Fruit fly (Drosophila melanogaster) whole organism, wandering third instar larva: ENCODE results near the gene CG13950.
A peak's percentile ranks its signal among the peaks of the same experiment; 100 is the strongest.
"Not testable (repeated sequence)": the region's sequence is repeated elsewhere in the genome, so short reads cannot be mapped to it uniquely, and the experiment has no call there.

ENCODE experiments used
- Abd-B ChIP-seq: fragments of >200 bp; optimal IDR thresholded peaks from 2 replicates; lab custom pipeline; 2017; ENCODE audit warnings: missing biosample characterization, missing genetic modification characterization
- CG32264 ChIP-seq: fragments of 200-800 bp; sonication (Bioruptor generic); optimal IDR thresholded peaks from 2 replicates; lab custom pipeline; 2016; ENCODE audit warnings: missing biosample characterization, missing genetic modification characterization
- CG9705 ChIP-seq: fragments of 200-800 bp; sonication (Bioruptor generic); optimal IDR thresholded peaks from 2 replicates; lab custom pipeline; 2018; ENCODE audit warnings: missing biosample characterization, mild to moderate bottlenecking, missing genetic modification characterization
- Dif ChIP-seq: fragments of 200-275, 200-300 bp; sonication (Bioruptor generic); optimal IDR thresholded peaks from 2 replicates; lab custom pipeline; 2018; ENCODE audit warnings: missing biosample characterization, missing genetic modification characterization; ENCODE audit not compliant: partially characterized antibody
- GATAd ChIP-seq: sonication (Bioruptor generic); optimal IDR thresholded peaks from 2 replicates; lab custom pipeline; 2016; ENCODE audit warnings: missing biosample characterization, missing genetic modification characterization
- HLH106 ChIP-seq: fragments of 200-800 bp; optimal IDR thresholded peaks from 3 replicates; lab custom pipeline; 2019; ENCODE audit warnings: missing biosample characterization, mild to moderate bottlenecking, missing genetic modification characterization, moderate library complexity
- Hnf4 ChIP-seq: fragments of 200-800 bp; sonication (Bioruptor generic); optimal IDR thresholded peaks from 2 replicates; lab custom pipeline; 2016; ENCODE audit warnings: missing biosample characterization, mild to moderate bottlenecking, missing genetic modification characterization
- Hr83 ChIP-seq: fragments of 200-300 bp; sonication (Bioruptor generic); optimal IDR thresholded peaks from 2 replicates; lab custom pipeline; 2016; ENCODE audit warnings: missing biosample characterization, mild to moderate bottlenecking, missing genetic modification characterization, moderate library complexity; ENCODE audit not compliant: poor library complexity, severe bottlenecking
- Jra ChIP-seq: sonication (Bioruptor generic); optimal IDR thresholded peaks from 2 replicates; lab custom pipeline; 2016; ENCODE audit warnings: missing biosample characterization, missing genetic modification characterization
- Mio ChIP-seq: sonication (Bioruptor generic); optimal IDR thresholded peaks from 2 replicates; lab custom pipeline; 2016; ENCODE audit warnings: missing biosample characterization, missing genetic modification characterization
- N ChIP-seq: fragments of >200 bp; optimal IDR thresholded peaks from 2 replicates; lab custom pipeline; 2018; ENCODE audit warnings: missing biosample characterization, missing external identifiers, missing genetic modification characterization
- OdsH ChIP-seq: fragments of 200-800 bp; sonication (Bioruptor generic); optimal IDR thresholded peaks from 2 replicates; lab custom pipeline; 2016; ENCODE audit warnings: missing biosample characterization, mild to moderate bottlenecking, missing genetic modification characterization
- Rel ChIP-seq, 2 experiments: fragments of 200-800 bp; sonication (Bioruptor generic) in 1 of 2; optimal IDR thresholded peaks; 2 replicates in 1 of 2; 3 replicates in 1 of 2; lab custom pipeline; 2016 to 2019; ENCODE audit warnings: mild to moderate bottlenecking in 2 of 2, missing biosample characterization in 2 of 2, missing genetic modification characterization in 2 of 2, moderate library complexity in 1 of 2
- Vsx2 ChIP-seq: fragments of 200-300, 225-300 bp; sonication (Bioruptor generic); optimal IDR thresholded peaks from 2 replicates; lab custom pipeline; 2018; ENCODE audit warnings: missing biosample characterization, missing genetic modification characterization; ENCODE audit not compliant: partially characterized antibody
- br ChIP-seq: fragments of 200-800 bp; sonication (Bioruptor generic); optimal IDR thresholded peaks from 2 replicates; lab custom pipeline; 2016; ENCODE audit warnings: missing biosample characterization, missing genetic modification characterization
- dl ChIP-seq, 2 experiments: fragments of 175-275, 200-275 bp in 1 of 2; fragments of 200-275 bp in 1 of 2; sonication (Bioruptor generic); optimal IDR thresholded peaks; lab custom pipeline; 2018; ENCODE audit warnings: mild to moderate bottlenecking in 2 of 2, missing biosample characterization in 2 of 2, missing genetic modification characterization in 2 of 2, moderate library complexity in 2 of 2; ENCODE audit not compliant: partially characterized antibody in 2 of 2, insufficient read depth in 1 of 2
- dmrt93B ChIP-seq: fragments of 200-800 bp; sonication (Bioruptor generic); optimal IDR thresholded peaks from 2 replicates; lab custom pipeline; 2018; ENCODE audit warnings: missing biosample characterization, mild to moderate bottlenecking, missing genetic modification characterization
- dsf ChIP-seq: sonication (Bioruptor generic); optimal IDR thresholded peaks from 2 replicates; lab custom pipeline; 2016; ENCODE audit warnings: missing biosample characterization, missing genetic modification characterization, borderline replicate concordance
- foxo ChIP-seq, 2 experiments: fragments of 200-800 bp; sonication (Bioruptor generic); optimal IDR thresholded peaks; 2 replicates in 1 of 2; 3 replicates in 1 of 2; lab custom pipeline; 2016 to 2017; ENCODE audit warnings: missing biosample characterization in 2 of 2, missing genetic modification characterization in 2 of 2
- fru ChIP-seq: fragments of 200-800 bp; sonication (Bioruptor generic); optimal IDR thresholded peaks from 3 replicates; lab custom pipeline; 2016; ENCODE audit warnings: missing biosample characterization, mild to moderate bottlenecking, missing genetic modification characterization
- h ChIP-seq: fragments of 200-800 bp; sonication (Bioruptor generic); optimal IDR thresholded peaks from 3 replicates; lab custom pipeline; 2016; ENCODE audit warnings: missing biosample characterization, mild to moderate bottlenecking, missing genetic modification characterization
- jim ChIP-seq: fragments of 175-275, 200-325 bp; sonication (Bioruptor generic); optimal IDR thresholded peaks from 2 replicates; lab custom pipeline; 2016; ENCODE audit warnings: missing biosample characterization, mild to moderate bottlenecking, missing genetic modification characterization
- lola ChIP-seq: fragments of >200 bp; optimal IDR thresholded peaks from 2 replicates; lab custom pipeline; 2017; ENCODE audit warnings: missing biosample characterization, missing genetic modification characterization
- pan ChIP-seq: fragments of >200 bp; optimal IDR thresholded peaks from 2 replicates; lab custom pipeline; 2017
- psq ChIP-seq: fragments of 200-800 bp; sonication (Bioruptor generic); optimal IDR thresholded peaks from 3 replicates; lab custom pipeline; 2017; ENCODE audit warnings: missing biosample characterization, mild to moderate bottlenecking, missing genetic modification characterization, moderate library complexity
- rgr ChIP-seq: fragments of 200-800 bp; sonication (Bioruptor generic); optimal IDR thresholded peaks from 3 replicates; lab custom pipeline; 2016; ENCODE audit warnings: missing biosample characterization, mild to moderate bottlenecking, missing genetic modification characterization
- tai ChIP-seq: sonication (Bioruptor generic); optimal IDR thresholded peaks from 2 replicates; lab custom pipeline; 2016; ENCODE audit warnings: missing biosample characterization, missing genetic modification characterization

Gene CG13950

dm6 chr2L:895448-895847, 35.5 kb downstream of the CG13950 start:
- TF ChIP-seq CG32264 (GFP tag; lab: Kevin White, UChicago) (no peak), fru (GFP tag; lab: Kevin White, UChicago) (peak; percentile 18), br (GFP tag; lab: Kevin White, UChicago) (peak; percentile 25), GATAd (GFP tag; lab: Kevin White, UChicago) (no peak)

dm6 chr2L:897124-897523, 37.1 kb downstream of the CG13950 start:
- no peak for TF ChIP-seq lola (GFP tag; lab: Kevin White, UChicago)
- no peak for TF ChIP-seq br (GFP tag; lab: Kevin White, UChicago)
- TF ChIP-seq pan = no peak
- TF ChIP-seq Jra = no peak
- TF ChIP-seq N = no peak
- no peak for TF ChIP-seq Dif (GFP tag; lab: Kevin White, UChicago)
- TF ChIP-seq dsf (GFP tag; lab: Kevin White, UChicago) = no peak
- TF ChIP-seq h (GFP tag; lab: Kevin White, UChicago) = no peak
- TF ChIP-seq HLH106 = no peak
- no peak for TF ChIP-seq fru (GFP tag; lab: Kevin White, UChicago)
- TF ChIP-seq Rel (GFP tag; optimal IDR thresholded peaks at IDR 0.05; lab: Kevin White, UChicago) = no peak
- no peak for TF ChIP-seq Rel (tag; optimal IDR thresholded peaks at IDR 0.05; lab: Kevin White, UChicago)
- no peak for TF ChIP-seq jim
- no peak for TF ChIP-seq Hnf4 (GFP tag; lab: Kevin White, UChicago)
- TF ChIP-seq CG32264 (GFP tag; lab: Kevin White, UChicago) = no peak
- TF ChIP-seq dl (GFP tag; optimal IDR thresholded peaks at IDR 0.05; lab: Kevin White, UChicago; ENCODE audit: insufficient read depth in 1 of 2, partially characterized antibody in 2 of 2) = no peak
- no peak for TF ChIP-seq Hr83
- no peak for TF ChIP-seq dmrt93B (GFP tag; lab: Kevin White, UChicago)
- TF ChIP-seq psq (GFP tag; lab: Kevin White, UChicago) = no peak
- no peak for TF ChIP-seq Vsx2 (GFP tag; lab: Kevin White, UChicago)

- TF ChIP-seq Jra = no peak
- no peak for TF ChIP-seq rgr (GFP tag; lab: Kevin White, UChicago)
- no peak for TF ChIP-seq jim
- no peak for TF ChIP-seq Rel (GFP tag; optimal IDR thresholded peaks at IDR 0.05; lab: Kevin White, UChicago)
- peak; percentile 0 for TF ChIP-seq Rel (tag; optimal IDR thresholded peaks at IDR 0.05; lab: Kevin White, UChicago)
Observed at dm6 chr2L:898316-898715, 38.3 kb downstream of the CG13950 start, which contains the start of gene Lsp1beta. TSS of gene Lsp1beta (plus strand) at chr2L:898500.

- TF ChIP-seq tai (GFP tag; lab: Kevin White, UChicago) (peak; percentile 11), foxo (GFP tag; optimal IDR thresholded peaks at IDR 0.05; lab: Kevin White, UChicago) (peak in 1 of 2 experiments; percentile 21), Rel (tag; optimal IDR thresholded peaks at IDR 0.05; lab: Kevin White, UChicago) (peak; percentile 42), Hnf4 (GFP tag; lab: Kevin White, UChicago) (peak; percentile 46), h (GFP tag; lab: Kevin White, UChicago) (peak; percentile 29)
- TF ChIP-seq Rel (GFP tag; optimal IDR thresholded peaks at IDR 0.05; lab: Kevin White, UChicago) = not testable (repeated sequence)
Observed at dm6 chr2L:901363-901762, 41.4 kb downstream of the CG13950 start.

DNA sequence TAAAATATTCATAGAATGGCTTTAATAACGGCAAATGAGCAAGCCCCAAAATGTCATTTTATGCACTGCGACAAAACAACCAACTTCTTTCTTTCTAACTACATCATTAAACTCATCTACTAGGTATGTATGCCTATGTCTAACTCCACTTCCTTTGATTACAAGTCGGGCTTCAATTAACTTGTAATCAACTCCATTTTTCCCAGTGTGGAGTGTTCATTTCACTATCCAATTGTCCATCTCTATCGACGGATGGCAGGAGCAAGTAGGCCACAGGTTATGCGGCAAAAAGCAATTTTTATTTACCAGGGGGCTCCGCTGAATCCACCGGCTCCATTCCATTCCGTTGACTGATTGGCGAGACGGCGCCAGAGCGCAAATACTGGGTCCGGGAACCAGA, 43.8 kb downstream of the CG13950 start:
- no peak for TF ChIP-seq Dif (GFP tag; lab: Kevin White, UChicago)
- no peak for TF ChIP-seq Abd-B (GFP tag; lab: Kevin White, UChicago)
- no peak for TF ChIP-seq Rel (GFP tag; optimal IDR thresholded peaks at IDR 0.05; lab: Kevin White, UChicago)
- TF ChIP-seq Rel (tag; optimal IDR thresholded peaks at IDR 0.05; lab: Kevin White, UChicago) = no peak
- no peak for TF ChIP-seq N
- no peak for TF ChIP-seq Jra
- no peak for TF ChIP-seq Vsx2 (GFP tag; lab: Kevin White, UChicago)
- TF ChIP-seq OdsH (GFP tag; lab: Kevin White, UChicago) = no peak
- no peak for TF ChIP-seq Mio (GFP tag; lab: Kevin White, UChicago)
- TF ChIP-seq CG9705 (GFP tag; lab: Kevin White, UChicago) = no peak
